Worm (Caenorhabditis elegans) whole organism, L3 larva: ENCODE results near the gene plep-1.

Experiments
- aly-2 ChIP-seq: fragments of 150-350 bp; optimal IDR thresholded peaks from 2 replicates; lab custom pipeline; 2014; ENCODE audit warnings: missing biosample characterization, missing genetic modification characterization
- egl-27 ChIP-seq: sonication (generic microtip); optimal IDR thresholded peaks from 4 replicates; lab custom pipeline; 2017; ENCODE audit warnings: missing biosample characterization, missing genetic modification reagents, missing genetic modification characterization
- fos-1 ChIP-seq: fragments of 150-350 bp; optimal IDR thresholded peaks from 2 replicates; lab custom pipeline; 2014; ENCODE audit warnings: missing biosample characterization, missing genetic modification characterization
- lin-39 ChIP-seq: fragments of 150-350 bp; optimal IDR thresholded peaks from 2 replicates; lab custom pipeline; 2018; ENCODE audit warnings: missing biosample characterization, missing genetic modification reagents, missing genetic modification characterization
- nhr-76 ChIP-seq: fragments of 150-350 bp; sonication (generic microtip); optimal IDR thresholded peaks from 5 replicates; lab custom pipeline; 2014; ENCODE audit warnings: missing biosample characterization, missing genetic modification characterization
- nhr-77 ChIP-seq: fragments of 150-350 bp; optimal IDR thresholded peaks from 2 replicates; lab custom pipeline; 2014; ENCODE audit warnings: missing biosample characterization, missing genetic modification characterization
- sea-2 ChIP-seq: fragments of 150-350 bp; sonication (generic microtip); optimal IDR thresholded peaks from 4 replicates; lab custom pipeline; 2014; ENCODE audit warnings: missing biosample characterization, missing genetic modification reagents, missing genetic modification characterization
- unc-39 ChIP-seq: sonication (generic microtip); optimal IDR thresholded peaks from 4 replicates; lab custom pipeline; 2017; ENCODE audit warnings: missing biosample characterization, missing genetic modification characterization
- unc-62 ChIP-seq: fragments of 150-350 bp; sonication (generic microtip); optimal IDR thresholded peaks from 4 replicates; lab custom pipeline; 2014; ENCODE audit warnings: missing biosample characterization, missing genetic modification reagents, missing genetic modification characterization

DNA sequence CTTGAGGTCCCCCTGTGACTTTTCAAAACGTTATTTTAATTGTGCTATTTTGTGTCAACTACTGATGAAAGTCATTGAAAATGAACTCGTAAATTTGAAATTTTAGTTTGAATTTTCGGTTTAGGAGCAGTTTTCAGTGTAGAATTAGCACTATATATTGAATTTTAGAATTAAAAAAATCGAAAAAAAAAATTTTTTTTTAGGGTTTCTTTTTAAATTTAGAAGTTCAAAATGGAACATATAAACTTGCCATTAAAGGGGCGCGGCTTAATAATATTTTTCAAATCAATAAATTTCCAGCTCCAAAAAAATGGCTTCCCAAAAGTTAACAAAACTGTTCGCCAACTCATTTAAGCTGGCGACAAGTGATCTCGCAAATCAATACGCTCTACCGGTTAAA is 38.9 kb upstream of the plep-1 start, which contains the start of gene H20J04.9:
- TF ChIP-seq fos-1 (tag; lab: Kevin White, UChicago) (no peak), aly-2 (no peak), nhr-77 (tag; lab: Kevin White, UChicago) (no peak), lin-39 (tag; lab: Kevin White, UChicago) (no peak), unc-62 (GFP tag; lab: Kevin White, UChicago) (no peak), egl-27 (no peak), unc-39 (tag; lab: Kevin White, UChicago) (no peak), nhr-76 (tag; lab: Kevin White, UChicago) (no peak), sea-2 (GFP tag; lab: Kevin White, UChicago) (no peak)
